Fruit fly (Drosophila melanogaster) whole organism, embryonic: Measurements from ENCODE around the gene CG42335.
A peak's percentile ranks its signal among the peaks of the same experiment; 100 is the strongest.

Source experiments
- ATbp ChIP-seq: fragments of 200-800 bp; sonication (Bioruptor generic); optimal IDR thresholded peaks from 2 replicates; lab custom pipeline; 2017; ENCODE audit warnings: missing biosample characterization, mild to moderate bottlenecking, missing genetic modification characterization, missing genetic modification reagents
- CG11085 ChIP-seq: fragments of 200-800 bp; sonication (Bioruptor generic); IDR thresholded peaks from 2 replicates; pipeline ENCODE4 v1.3.6; 2022; ENCODE audit warnings: missing biosample characterization, missing genetic modification characterization
- CG11093 ChIP-seq: fragments of 200-800 bp; sonication (Bioruptor generic); IDR thresholded peaks from 3 replicates; pipeline ENCODE4 v1.3.6; 2022; ENCODE audit warnings: missing biosample characterization, missing genetic modification characterization
- CG11723 ChIP-seq: fragments of 200-800 bp; sonication (Bioruptor generic); optimal IDR thresholded peaks from 2 replicates; lab custom pipeline; 2017; ENCODE audit warnings: missing biosample characterization, mild to moderate bottlenecking, missing genetic modification characterization
- CG12299 ChIP-seq: fragments of 200-800 bp; sonication (Bioruptor generic); optimal IDR thresholded peaks from 2 replicates; lab custom pipeline; 2018; ENCODE audit warnings: missing biosample characterization, mild to moderate bottlenecking, missing genetic modification characterization
- CG12659 ChIP-seq: fragments of 200-800 bp; sonication (Bioruptor generic); optimal IDR thresholded peaks from 3 replicates; lab custom pipeline; 2017; ENCODE audit warnings: mild to moderate bottlenecking, missing biosample characterization, missing genetic modification reagents, missing genetic modification characterization
- CG13424 ChIP-seq: fragments of 200-800 bp; sonication (Bioruptor generic); optimal IDR thresholded peaks from 2 replicates; lab custom pipeline; 2019; ENCODE audit warnings: missing biosample characterization, mild to moderate bottlenecking, missing genetic modification characterization, moderate library complexity
- CG14710 ChIP-seq: fragments of 200-800 bp; sonication (Bioruptor generic); optimal IDR thresholded peaks from 3 replicates; lab custom pipeline; 2019; ENCODE audit warnings: missing biosample characterization, mild to moderate bottlenecking, missing genetic modification characterization, moderate library complexity
- CG15269 ChIP-seq: fragments of 200-800 bp; sonication (Bioruptor generic); optimal IDR thresholded peaks from 2 replicates; lab custom pipeline; 2018; ENCODE audit warnings: missing biosample characterization, mild to moderate bottlenecking, missing genetic modification characterization, moderate library complexity
- CG17385 ChIP-seq: fragments of 200-800 bp; sonication (Bioruptor generic); optimal IDR thresholded peaks from 3 replicates; lab custom pipeline; 2018; ENCODE audit warnings: missing biosample characterization, mild to moderate bottlenecking, missing genetic modification characterization
- CG18011 ChIP-seq: fragments of 200-800 bp; sonication (Bioruptor generic); optimal IDR thresholded peaks from 2 replicates; lab custom pipeline; 2017; ENCODE audit warnings: missing biosample characterization, missing genetic modification characterization, mild to moderate bottlenecking, moderate library complexity, missing genotype
- CG18262 ChIP-seq: fragments of 200-800 bp; optimal IDR thresholded peaks from 3 replicates; lab custom pipeline; 2019; ENCODE audit warnings: missing biosample characterization, mild to moderate bottlenecking, missing genetic modification characterization, moderate library complexity
- CG18476 ChIP-seq: fragments of 200-800 bp; sonication (Bioruptor generic); optimal IDR thresholded peaks from 2 replicates; lab custom pipeline; 2016; ENCODE audit warnings: missing biosample characterization, mild to moderate bottlenecking, missing genetic modification characterization
- CG18619 ChIP-seq: fragments of 200-800 bp; sonication (Bioruptor generic); optimal IDR thresholded peaks from 3 replicates; lab custom pipeline; 2017; ENCODE audit warnings: missing biosample characterization, mild to moderate bottlenecking, missing genetic modification characterization
- CG31224 ChIP-seq: fragments of 200-800 bp; sonication (Bioruptor generic); IDR thresholded peaks from 2 replicates; pipeline ENCODE4 v1.3.6; 2022; ENCODE audit warnings: missing biosample characterization, missing genetic modification characterization
- CG42726 ChIP-seq: fragments of 200-800 bp; sonication (Bioruptor generic); IDR thresholded peaks from 2 replicates; pipeline ENCODE4 v1.3.6; 2022; ENCODE audit warnings: missing biosample characterization, missing genetic modification characterization; ENCODE audit not compliant: partially characterized antibody
- CG4854 ChIP-seq: fragments of 200-800 bp; sonication (Bioruptor generic); optimal IDR thresholded peaks from 2 replicates; lab custom pipeline; 2016; ENCODE audit warnings: missing biosample characterization, missing genetic modification characterization, inconsistent platforms
- CG5953 ChIP-seq: fragments of 200-800 bp; sonication (Bioruptor generic); IDR thresholded peaks from 2 replicates; pipeline ENCODE4 v1.3.6; 2022; ENCODE audit warnings: missing biosample characterization, missing genetic modification characterization
- CG8281 ChIP-seq: fragments of 200-800 bp; sonication (Bioruptor generic); optimal IDR thresholded peaks from 2 replicates; lab custom pipeline; 2018; ENCODE audit warnings: missing biosample characterization, mild to moderate bottlenecking, missing genetic modification characterization, moderate library complexity
- CG8388 ChIP-seq: fragments of 200-800 bp; sonication (Bioruptor generic); optimal IDR thresholded peaks from 2 replicates; lab custom pipeline; 2019; ENCODE audit warnings: missing biosample characterization, mild to moderate bottlenecking, missing genetic modification characterization, moderate library complexity
- CG9727 ChIP-seq: fragments of 200-800 bp; sonication (Bioruptor generic); optimal IDR thresholded peaks from 3 replicates; lab custom pipeline; 2017; ENCODE audit warnings: missing biosample characterization, mild to moderate bottlenecking, missing genetic modification characterization
- Deaf1 ChIP-seq: fragments of 200-800 bp; optimal IDR thresholded peaks from 3 replicates; lab custom pipeline; 2019; ENCODE audit warnings: missing biosample characterization, mild to moderate bottlenecking, missing genetic modification characterization, moderate library complexity
- E2f1 ChIP-seq: fragments of 200-800 bp; sonication (Bioruptor generic); IDR thresholded peaks from 2 replicates; pipeline ENCODE4 v1.3.6; 2022; ENCODE audit warnings: missing biosample characterization, missing genetic modification characterization
- Fer2 ChIP-seq: fragments of 200-800 bp; sonication (Bioruptor generic); optimal IDR thresholded peaks from 2 replicates; lab custom pipeline; 2018; ENCODE audit warnings: missing biosample characterization, mild to moderate bottlenecking, missing genetic modification characterization, moderate library complexity
- HLH3B ChIP-seq: fragments of 200-800 bp; sonication (Bioruptor generic); IDR thresholded peaks from 2 replicates; pipeline ENCODE4 v1.3.6; 2022; ENCODE audit warnings: missing biosample characterization, missing genetic modification characterization
- Hr51 ChIP-seq, 2 experiments: fragments of 200-800 bp; sonication (Bioruptor generic); optimal IDR thresholded peaks; 2 replicates in 1 of 2; 3 replicates in 1 of 2; lab custom pipeline; 2016 to 2018; ENCODE audit warnings: missing biosample characterization in 2 of 2, missing genetic modification characterization in 2 of 2, mild to moderate bottlenecking in 1 of 2, moderate library complexity in 1 of 2
- Hr78 ChIP-seq, 2 experiments: fragments of 200-800 bp in 1 of 2; fragments of >200 bp in 1 of 2; sonication (Bioruptor generic) in 1 of 2; optimal IDR thresholded peaks; 2 replicates each; lab custom pipeline; 2017 to 2019; ENCODE audit warnings: missing biosample characterization in 2 of 2, missing genetic modification characterization in 2 of 2, mild to moderate bottlenecking in 1 of 2, moderate library complexity in 1 of 2
- Med ChIP-seq: fragments of 200-800 bp; sonication (Bioruptor generic); peaks from one replicate; lab custom pipeline; 2016; ENCODE audit warnings: missing biosample characterization, missing genetic modification characterization, mild to moderate bottlenecking, inconsistent platforms, moderate library complexity
- PHDP ChIP-seq: fragments of 200-800 bp; sonication (Bioruptor generic); optimal IDR thresholded peaks from 3 replicates; lab custom pipeline; 2018; ENCODE audit warnings: missing biosample characterization, mild to moderate bottlenecking, missing genetic modification characterization, moderate library complexity
- Ptx1 ChIP-seq: fragments of 200-800 bp; sonication (Bioruptor generic); IDR thresholded peaks from 2 replicates; pipeline ENCODE4 v1.3.6; 2022; ENCODE audit warnings: missing biosample characterization, missing genetic modification characterization
- Sox100B ChIP-seq: fragments of 200-800 bp; sonication (Bioruptor generic); optimal IDR thresholded peaks from 3 replicates; lab custom pipeline; 2018; ENCODE audit warnings: missing biosample characterization, mild to moderate bottlenecking, missing genetic modification characterization
- Sox102F ChIP-seq: fragments of 200-800 bp; sonication (Bioruptor generic); optimal IDR thresholded peaks from 2 replicates; lab custom pipeline; 2018; ENCODE audit warnings: missing biosample characterization, mild to moderate bottlenecking, missing genetic modification characterization, moderate library complexity
- Xbp1 ChIP-seq: fragments of 200-800 bp; sonication (Bioruptor generic); optimal IDR thresholded peaks from 3 replicates; lab custom pipeline; 2016; ENCODE audit warnings: missing biosample characterization, mild to moderate bottlenecking, missing genetic modification characterization
- cwo ChIP-seq: fragments of 200-800 bp; sonication (Bioruptor generic); optimal IDR thresholded peaks from 3 replicates; lab custom pipeline; 2017; ENCODE audit warnings: missing biosample characterization, missing genetic modification characterization, mild to moderate bottlenecking, moderate library complexity, missing genetic modification reagents
- dpn ChIP-seq, 2 experiments: fragments of 200-800 bp; sonication (Bioruptor generic); optimal IDR thresholded peaks; 3 replicates each; lab custom pipeline; 2016; ENCODE audit warnings: missing biosample characterization in 2 of 2, missing genetic modification characterization in 2 of 2
- fd3F ChIP-seq: fragments of 200-800 bp; sonication (Bioruptor generic); optimal IDR thresholded peaks from 2 replicates; lab custom pipeline; 2018; ENCODE audit warnings: missing biosample characterization, mild to moderate bottlenecking, missing genetic modification characterization, moderate library complexity
- grau ChIP-seq: fragments of 200-800 bp; optimal IDR thresholded peaks from 3 replicates; lab custom pipeline; 2019; ENCODE audit warnings: missing biosample characterization, mild to moderate bottlenecking, missing genetic modification characterization, moderate library complexity
- inv ChIP-seq: fragments of 200-800 bp; sonication (Bioruptor generic); IDR thresholded peaks from 2 replicates; pipeline ENCODE4 v1.3.6; 2022; ENCODE audit warnings: missing biosample characterization, missing genetic modification characterization; ENCODE audit not compliant: partially characterized antibody
- jigr1 ChIP-seq: fragments of 200-800 bp; sonication (Bioruptor generic); IDR thresholded peaks from 3 replicates; pipeline ENCODE4 v1.3.6; 2022; ENCODE audit warnings: missing biosample characterization, missing genetic modification characterization
- klu ChIP-seq: fragments of 200-800 bp; sonication (Bioruptor generic); IDR thresholded peaks from 2 replicates; pipeline ENCODE4 v1.3.6; 2022; ENCODE audit warnings: missing biosample characterization, missing genetic modification characterization
- lilli ChIP-seq: fragments of 200-800 bp; sonication (Bioruptor generic); optimal IDR thresholded peaks from 3 replicates; lab custom pipeline; 2016; ENCODE audit warnings: missing biosample characterization, missing genetic modification characterization
- mam ChIP-seq: fragments of 200-800 bp; sonication (Bioruptor generic); optimal IDR thresholded peaks from 3 replicates; lab custom pipeline; 2016; ENCODE audit warnings: missing biosample characterization, missing genetic modification characterization
- odd ChIP-seq: fragments of 200-800 bp; sonication (Bioruptor generic); optimal IDR thresholded peaks from 2 replicates; lab custom pipeline; 2017; ENCODE audit warnings: missing biosample characterization, mild to moderate bottlenecking, missing genetic modification characterization
- pros ChIP-seq: fragments of 200-800 bp; sonication (Bioruptor generic); optimal IDR thresholded peaks from 3 replicates; lab custom pipeline; 2019; ENCODE audit warnings: missing biosample characterization, mild to moderate bottlenecking, missing genetic modification characterization, moderate library complexity
- salm ChIP-seq: fragments of 200-800 bp; sonication (Bioruptor generic); optimal IDR thresholded peaks from 2 replicates; lab custom pipeline; 2018; ENCODE audit warnings: missing biosample characterization, mild to moderate bottlenecking, missing genetic modification characterization
- sens-2 ChIP-seq: fragments of 200-800 bp; sonication (Bioruptor generic); IDR thresholded peaks from 2 replicates; pipeline ENCODE4 v1.3.6; 2022; ENCODE audit warnings: missing biosample characterization, missing genetic modification characterization
- slbo ChIP-seq: fragments of 200-800 bp; sonication (Bioruptor generic); IDR thresholded peaks from 2 replicates; pipeline ENCODE4 v1.3.6; 2022; ENCODE audit warnings: missing biosample characterization, missing genetic modification characterization
- tgo ChIP-seq: fragments of 200-800 bp; sonication (Bioruptor generic); IDR thresholded peaks from 3 replicates; pipeline ENCODE4 v1.3.6; 2022; ENCODE audit warnings: missing biosample characterization, missing genetic modification characterization
- zfh2 ChIP-seq: fragments of 200-800 bp; sonication (Bioruptor generic); optimal IDR thresholded peaks from 2 replicates; lab custom pipeline; 2016; ENCODE audit warnings: missing biosample characterization, missing genetic modification characterization

The CG42335 gene

DNA sequence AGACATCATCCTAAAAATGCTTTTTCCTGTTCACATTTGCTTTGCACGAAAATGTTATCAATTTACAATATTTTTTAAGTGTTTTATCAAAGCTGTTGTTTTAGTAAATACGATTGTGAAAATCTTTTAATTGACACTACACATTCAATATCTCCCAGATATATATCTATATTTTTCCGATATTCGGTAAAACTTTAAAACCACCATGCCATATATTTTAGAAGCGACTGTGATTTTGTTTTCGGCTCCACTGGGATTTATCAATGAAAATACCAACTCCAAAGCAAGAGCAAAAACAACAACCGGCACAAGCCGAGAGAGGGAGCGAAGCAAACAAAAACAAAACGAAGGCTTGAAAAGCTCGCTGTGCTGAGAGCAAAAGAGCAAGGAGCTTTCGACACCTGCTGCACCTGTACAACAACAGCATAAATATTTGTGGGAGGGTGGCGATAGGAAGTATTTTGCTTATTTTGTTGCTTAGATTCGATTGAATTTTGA, 38.6 kb upstream of the CG42335 start (continued):
- TF ChIP-seq CG11093 (GFP tag; lab: Robert Waterston, UW), result 0 out of 3 replicates have a peak, but pooled peaks have one; percentile 7
- TF ChIP-seq CG18011 (GFP tag; lab: Kevin White, UChicago), result peak; percentile 31
- TF ChIP-seq HLH3B (GFP tag; lab: Robert Waterston, UW), result peak; percentile 49; the same call in 1 of the 2 replicates
- TF ChIP-seq CG8281 (tag; lab: Kevin White, UChicago), result peak; percentile 11
- TF ChIP-seq Fer2 (tag; lab: Kevin White, UChicago), result no peak
- peak; percentile 21; the same call in 1 of the 2 replicates for TF ChIP-seq E2f1
- TF ChIP-seq PHDP (tag; lab: Kevin White, UChicago), result peak; percentile 67
- TF ChIP-seq CG11085, result no peak
- peak; percentile 59 for TF ChIP-seq CG8388 (GFP tag; lab: Kevin White, UChicago)
- no peak for TF ChIP-seq jigr1
- no peak for TF ChIP-seq inv (GFP tag; lab: Robert Waterston, UW)
- peak; percentile 47 for TF ChIP-seq fd3F (GFP tag; lab: Kevin White, UChicago)
- TF ChIP-seq ATbp (GFP tag; lab: Kevin White, UChicago), result peak; percentile 44
- peak; percentile 32; the same call in 1 of the 2 replicates for TF ChIP-seq Ptx1
- TF ChIP-seq salm (tag; lab: Kevin White, UChicago), result peak; percentile 31
- no peak for TF ChIP-seq sens-2
- TF ChIP-seq Xbp1 (GFP tag; lab: Kevin White, UChicago), result peak; percentile 44
- TF ChIP-seq CG9727 (GFP tag; lab: Kevin White, UChicago), result peak; percentile 24
- TF ChIP-seq CG17385 (GFP tag; lab: Kevin White, UChicago), result peak; percentile 33
- peak; percentile 63 for TF ChIP-seq Sox102F (GFP tag; lab: Kevin White, UChicago)
- TF ChIP-seq CG12659 (GFP tag; lab: Kevin White, UChicago), result peak; percentile 12
- no peak; the same call in 1 of the 2 replicates for TF ChIP-seq slbo (GFP tag; lab: Robert Waterston, UW)
- peak; percentile 57 for TF ChIP-seq odd
- peak; percentile 41 for TF ChIP-seq mam (GFP tag; lab: Kevin White, UChicago)
- peak; percentile 62 for TF ChIP-seq CG15269 (tag; lab: Kevin White, UChicago)
- TF ChIP-seq CG13424 (tag; lab: Kevin White, UChicago), result peak; percentile 57
- no peak for TF ChIP-seq CG14710 (tag; lab: Kevin White, UChicago)
- no peak for TF ChIP-seq CG5953 (GFP tag; lab: Robert Waterston, UW)
- peak; percentile 37; the same call in 1 of the 3 replicates for TF ChIP-seq tgo (GFP tag; lab: Robert Waterston, UW)
- TF ChIP-seq CG4854 (GFP tag; lab: Kevin White, UChicago), result peak; percentile 27
- TF ChIP-seq CG11723, result peak; percentile 12
- TF ChIP-seq lilli (GFP tag; lab: Kevin White, UChicago), result peak; percentile 56
- peak; percentile 43 for TF ChIP-seq CG18619
- peak; percentile 25 for TF ChIP-seq cwo (GFP tag; lab: Kevin White, UChicago)
- no peak for TF ChIP-seq pros
- no peak for TF ChIP-seq Deaf1 (tag; lab: Kevin White, UChicago)
- TF ChIP-seq dpn (GFP tag; optimal IDR thresholded peaks at IDR 0.05; lab: Kevin White, UChicago), result peak; percentile 16 to 48
- no peak for TF ChIP-seq klu (GFP tag; lab: Robert Waterston, UW)
- peak; percentile 34 for TF ChIP-seq zfh2 (GFP tag; lab: Kevin White, UChicago)
- peak; percentile 53 for TF ChIP-seq Sox100B (GFP tag; lab: Kevin White, UChicago)
- peak; percentile 53 for TF ChIP-seq grau (tag; lab: Kevin White, UChicago)
- TF ChIP-seq Hr51 (GFP tag; optimal IDR thresholded peaks at IDR 0.05; lab: Kevin White, UChicago), result peak in 1 of 2 experiments; percentile 78
- no peak for TF ChIP-seq Hr78 (GFP tag; optimal IDR thresholded peaks at IDR 0.05; lab: Kevin White, UChicago)
- TF ChIP-seq CG18476 (GFP tag; lab: Kevin White, UChicago), result peak; percentile 25
- peak; percentile 15 for TF ChIP-seq CG12299
- TF ChIP-seq CG42726 (GFP tag; lab: Robert Waterston, UW), result no peak
- TF ChIP-seq CG18262 (tag; lab: Kevin White, UChicago), result peak; percentile 60
- peak; percentile 77 for TF ChIP-seq Med (GFP tag; lab: Kevin White, UChicago)
- TF ChIP-seq CG31224, result peak; percentile 33; the same call in 1 of the 2 replicates
